Worm (Caenorhabditis elegans): ENCODE measurements around the gene stdh-1.

DNA sequence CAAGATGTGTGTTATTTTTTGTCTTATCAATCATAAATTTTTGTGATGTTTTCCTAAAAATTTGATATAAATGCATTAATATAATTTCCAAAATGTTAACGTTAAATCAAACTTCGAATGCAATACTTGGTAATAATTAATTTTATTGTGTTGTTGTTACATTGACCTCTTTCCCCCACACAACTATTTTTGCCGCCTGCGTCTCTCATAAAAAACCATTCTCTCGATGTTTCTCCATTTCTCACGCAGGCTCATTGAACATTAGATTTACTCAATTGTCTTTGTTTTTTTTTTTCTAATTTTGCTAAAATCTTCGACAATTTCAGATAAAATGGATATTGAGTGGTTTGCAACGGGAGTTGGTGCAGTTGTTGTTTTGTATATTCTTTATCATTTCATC lies at the start of gene stdh-1:
- TF ChIP-seq ces-1 (GFP tag; optimal IDR thresholded peaks at IDR 0.05) (no peak), ztf-4 (tag; optimal IDR thresholded peaks at IDR 0.05) (no peak), unc-130 (tag; optimal IDR thresholded peaks at IDR 0.05) (no peak), fkh-10 (GFP tag; optimal IDR thresholded peaks at IDR 0.05) (no peak), snpc-4 (tag; optimal IDR thresholded peaks at IDR 0.05) (no peak), unc-86 (tag; optimal IDR thresholded peaks at IDR 0.05) (no peak), elt-2 (tag; optimal IDR thresholded peaks at IDR 0.05) (no peak)

Measured in whole organism, L1 larva.